Worm (Caenorhabditis elegans) whole organism, young adult: Measurements from ENCODE around the gene clc-28.

Experiments used
- B0336.3 ChIP-seq: fragments of 200-800 bp; sonication (Bioruptor generic); IDR thresholded peaks from 2 replicates; pipeline ENCODE4 v1.3.6; 2022; ENCODE audit warnings: missing genetic modification characterization, missing compliant biosample characterization
- F22D6.2 ChIP-seq: sonication (generic microtip); optimal IDR thresholded peaks from 2 replicates; lab custom pipeline; 2016; ENCODE audit warnings: mild to moderate bottlenecking, missing genetic modification characterization, missing compliant biosample characterization
- F23B12.7 ChIP-seq: sonication (generic microtip); optimal IDR thresholded peaks from 2 replicates; lab custom pipeline; 2017; ENCODE audit warnings: missing genetic modification characterization, mild to moderate bottlenecking, missing compliant biosample characterization, antibody characterized with exemption, moderate library complexity; ENCODE audit not compliant: insufficient read depth
- F33H1.4 ChIP-seq: fragments of 200-800 bp; sonication (Bioruptor generic); IDR thresholded peaks from 2 replicates; pipeline ENCODE4 v1.3.6; 2022; ENCODE audit warnings: missing genetic modification reagents, missing genetic modification characterization, missing compliant biosample characterization
- F37B4.10 ChIP-seq: fragments of 200-800 bp; sonication (Bioruptor generic); IDR thresholded peaks from 2 replicates; pipeline ENCODE4 v1.3.6; 2022; ENCODE audit warnings: missing genetic modification characterization, missing compliant biosample characterization
- F49E8.2 ChIP-seq: sonication (generic microtip); optimal IDR thresholded peaks from 3 replicates; lab custom pipeline; 2017; ENCODE audit warnings: missing genetic modification characterization, mild to moderate bottlenecking, missing compliant biosample characterization, antibody characterized with exemption, moderate library complexity; ENCODE audit not compliant: insufficient read depth
- K11D2.4 ChIP-seq: fragments of 200-800 bp; sonication (Bioruptor generic); IDR thresholded peaks from 2 replicates; pipeline ENCODE4 v1.3.6; 2022; ENCODE audit warnings: missing genetic modification reagents, missing genetic modification characterization, missing compliant biosample characterization
- Y53F4B.3 ChIP-seq: fragments of 200-800 bp; sonication (Bioruptor generic); IDR thresholded peaks from 2 replicates; pipeline ENCODE4 v1.3.6; 2022; ENCODE audit warnings: missing genetic modification reagents, missing genetic modification characterization, missing compliant biosample characterization
- Y53G8AR.9 ChIP-seq: fragments of 200-800 bp; sonication (Bioruptor generic); conservative IDR thresholded peaks from 2 replicates; pipeline ENCODE4 v1.3.6; 2022; ENCODE audit warnings: missing genetic modification reagents, missing genetic modification characterization, missing compliant biosample characterization
- Y79H2A.3 ChIP-seq: fragments of 200-800 bp; sonication (Bioruptor generic); conservative IDR thresholded peaks from 2 replicates; pipeline ENCODE4 v1.3.6; 2022; ENCODE audit warnings: missing genetic modification reagents, missing genetic modification characterization, missing compliant biosample characterization
- ZK185.1 ChIP-seq: sonication (generic microtip); optimal IDR thresholded peaks from 2 replicates; lab custom pipeline; 2016; ENCODE audit warnings: mild to moderate bottlenecking, missing genetic modification characterization, missing compliant biosample characterization; ENCODE audit not compliant: poor library complexity, severe bottlenecking
- aptf-3 ChIP-seq: fragments of 200-800 bp; sonication (Bioruptor generic); IDR thresholded peaks from 2 replicates; pipeline ENCODE4 v1.3.6; 2022; ENCODE audit warnings: missing genetic modification characterization, missing compliant biosample characterization
- attf-6 ChIP-seq: fragments of 200-800 bp; sonication (Bioruptor generic); IDR thresholded peaks from 2 replicates; pipeline ENCODE4 v1.3.6; 2022; ENCODE audit warnings: missing genetic modification reagents, missing genetic modification characterization, missing compliant biosample characterization
- bed-1 ChIP-seq: fragments of 200-800 bp; sonication (Bioruptor generic); IDR thresholded peaks from 2 replicates; pipeline ENCODE4 v1.3.6; 2022; ENCODE audit warnings: missing genetic modification reagents, missing genetic modification characterization, missing compliant biosample characterization
- cebp-1 ChIP-seq, 2 experiments: fragments of 200-800 bp in 1 of 2; sonication (Bioruptor generic) in 1 of 2; sonication (generic microtip) in 1 of 2; IDR thresholded peaks in 1 of 2; optimal IDR thresholded peaks in 1 of 2; 2 replicates each; pipeline versions ENCODE4 v1.3.6 to Lab custom; 2017 to 2022; ENCODE audit warnings: missing compliant biosample characterization in 2 of 2, missing genetic modification characterization in 2 of 2, mild to moderate bottlenecking in 1 of 2, missing genetic modification reagents in 1 of 2, moderate library complexity in 1 of 2
- cebp-2 ChIP-seq: fragments of 200-800 bp; sonication (Bioruptor generic); IDR thresholded peaks from 2 replicates; pipeline ENCODE4 v1.3.6; 2022; ENCODE audit warnings: missing genetic modification characterization, missing compliant biosample characterization
- ceh-58 ChIP-seq: fragments of 200-800 bp; sonication (Bioruptor generic); IDR thresholded peaks from 2 replicates; pipeline ENCODE4 v1.3.6; 2022; ENCODE audit warnings: missing genetic modification characterization, missing compliant biosample characterization
- ceh-79 ChIP-seq: sonication (generic microtip); optimal IDR thresholded peaks from 2 replicates; lab custom pipeline; 2017; ENCODE audit warnings: mild to moderate bottlenecking, missing genetic modification characterization, missing compliant biosample characterization
- dox-1 ChIP-seq: fragments of 200-800 bp; sonication (Bioruptor generic); IDR thresholded peaks from 2 replicates; pipeline ENCODE4 v1.3.6; 2022; ENCODE audit warnings: missing genetic modification reagents, missing genetic modification characterization, missing compliant biosample characterization
- egl-44 ChIP-seq: fragments of 200-800 bp; sonication (Bioruptor generic); IDR thresholded peaks from 2 replicates; pipeline ENCODE4 v1.3.6; 2022; ENCODE audit warnings: missing genetic modification reagents, missing genetic modification characterization, missing compliant biosample characterization
- egrh-3 ChIP-seq: fragments of 200-800 bp; sonication (Bioruptor generic); IDR thresholded peaks from 2 replicates; pipeline ENCODE4 v1.3.6; 2022; ENCODE audit warnings: missing genetic modification reagents, missing genetic modification characterization, missing compliant biosample characterization
- lag-1 ChIP-seq: fragments of 200-800 bp; sonication (Bioruptor generic); IDR thresholded peaks from 2 replicates; pipeline ENCODE4 v1.3.6; 2022; ENCODE audit warnings: missing genetic modification reagents, missing genetic modification characterization, missing compliant biosample characterization
- lin-26 ChIP-seq: fragments of 200-800 bp; sonication (Bioruptor generic); IDR thresholded peaks from 2 replicates; pipeline ENCODE4 v1.3.6; 2022; ENCODE audit warnings: missing genetic modification reagents, missing genetic modification characterization, missing compliant biosample characterization
- lsy-27 ChIP-seq: sonication (generic microtip); optimal IDR thresholded peaks from 2 replicates; lab custom pipeline; 2017; ENCODE audit warnings: missing genetic modification characterization, mild to moderate bottlenecking, missing compliant biosample characterization, antibody characterized with exemption, missing genotype, borderline replicate concordance; ENCODE audit not compliant: insufficient read depth
- madf-10 ChIP-seq: sonication (generic microtip); optimal IDR thresholded peaks from 2 replicates; lab custom pipeline; 2016; ENCODE audit warnings: mild to moderate bottlenecking, missing genetic modification characterization, missing compliant biosample characterization
- madf-3 ChIP-seq: fragments of 200-800 bp; sonication (Bioruptor generic); IDR thresholded peaks from 2 replicates; pipeline ENCODE4 v1.3.6; 2022; ENCODE audit warnings: missing genetic modification reagents, missing genetic modification characterization, missing compliant biosample characterization
- mxl-1 ChIP-seq: sonication (generic microtip); optimal IDR thresholded peaks from 2 replicates; lab custom pipeline; 2016; ENCODE audit warnings: missing genetic modification characterization, missing compliant biosample characterization
- nfya-1 ChIP-seq: sonication (generic microtip); optimal IDR thresholded peaks from 2 replicates; lab custom pipeline; 2017; ENCODE audit warnings: antibody characterized with exemption, missing compliant biosample characterization, missing genetic modification characterization, borderline replicate concordance; ENCODE audit not compliant: insufficient read depth
- nfyb-1 ChIP-seq: fragments of 200-800 bp; sonication (Bioruptor generic); IDR thresholded peaks from 2 replicates; pipeline ENCODE4 v1.3.6; 2022; ENCODE audit warnings: missing genetic modification reagents, missing genetic modification characterization, missing compliant biosample characterization
- nhr-80 ChIP-seq: sonication (generic microtip); optimal IDR thresholded peaks from 2 replicates; lab custom pipeline; 2016; ENCODE audit warnings: missing genetic modification characterization, missing compliant biosample characterization
- rcor-1 ChIP-seq: fragments of 200-800 bp; sonication (Bioruptor generic); IDR thresholded peaks from 2 replicates; pipeline ENCODE4 v1.3.6; 2022; ENCODE audit warnings: missing genetic modification reagents, missing genetic modification characterization, missing compliant biosample characterization
- sdz-38 ChIP-seq: sonication (generic microtip); optimal IDR thresholded peaks from 2 replicates; lab custom pipeline; 2016; ENCODE audit warnings: missing genotype, missing genetic modification characterization, missing compliant biosample characterization
- snpc-1.1 ChIP-seq: sonication (generic microtip); optimal IDR thresholded peaks from 2 replicates; lab custom pipeline; 2017; ENCODE audit warnings: missing genetic modification characterization, mild to moderate bottlenecking, missing compliant biosample characterization, antibody characterized with exemption, moderate library complexity, missing genotype, missing genetic modification reagents; ENCODE audit not compliant: insufficient read depth
- snpc-1.3 ChIP-seq: sonication (generic microtip); optimal IDR thresholded peaks from 2 replicates; lab custom pipeline; 2017; ENCODE audit warnings: missing genetic modification characterization, mild to moderate bottlenecking, missing compliant biosample characterization, antibody characterized with exemption, moderate library complexity, missing genotype, missing genetic modification reagents; ENCODE audit not compliant: insufficient read depth
- snpc-3.4 ChIP-seq: sonication (generic microtip); optimal IDR thresholded peaks from 2 replicates; lab custom pipeline; 2017; ENCODE audit warnings: missing genetic modification characterization, mild to moderate bottlenecking, missing compliant biosample characterization, antibody characterized with exemption, moderate library complexity, missing genotype, missing genetic modification reagents
- snpc-4 ChIP-seq, 5 experiments: fragments of 150-350 bp in 1 of 5; sonication (generic microtip) in 4 of 5; optimal IDR thresholded peaks; 2 replicates each; lab custom pipeline; 2014 to 2018; ENCODE audit warnings: missing genetic modification characterization in 5 of 5, missing biosample characterization in 3 of 5, antibody characterized with exemption in 2 of 5, mild to moderate bottlenecking in 2 of 5, missing compliant biosample characterization in 2 of 5, missing genotype in 2 of 5, moderate library complexity in 2 of 5, missing genetic modification reagents in 1 of 5
- sptf-2 ChIP-seq: fragments of 200-800 bp; sonication (Bioruptor generic); optimal IDR thresholded peaks from 2 replicates; lab custom pipeline; 2018; ENCODE audit warnings: mild to moderate bottlenecking, missing genetic modification characterization, missing compliant biosample characterization
- tbx-9 ChIP-seq: sonication (generic microtip); optimal IDR thresholded peaks from 2 replicates; lab custom pipeline; 2016; ENCODE audit warnings: borderline replicate concordance, missing genetic modification characterization, inconsistent platforms, missing compliant biosample characterization
- tlf-1 ChIP-seq: fragments of 200-800 bp; sonication (Bioruptor generic); optimal IDR thresholded peaks from 2 replicates; lab custom pipeline; 2018; ENCODE audit warnings: mild to moderate bottlenecking, missing genetic modification characterization, missing compliant biosample characterization
- ztf-25 ChIP-seq: fragments of 200-800 bp; sonication (Bioruptor generic); IDR thresholded peaks from 2 replicates; pipeline ENCODE4 v1.3.6; 2022; ENCODE audit warnings: missing genetic modification reagents, missing genetic modification characterization, missing compliant biosample characterization

The clc-28 gene

DNA sequence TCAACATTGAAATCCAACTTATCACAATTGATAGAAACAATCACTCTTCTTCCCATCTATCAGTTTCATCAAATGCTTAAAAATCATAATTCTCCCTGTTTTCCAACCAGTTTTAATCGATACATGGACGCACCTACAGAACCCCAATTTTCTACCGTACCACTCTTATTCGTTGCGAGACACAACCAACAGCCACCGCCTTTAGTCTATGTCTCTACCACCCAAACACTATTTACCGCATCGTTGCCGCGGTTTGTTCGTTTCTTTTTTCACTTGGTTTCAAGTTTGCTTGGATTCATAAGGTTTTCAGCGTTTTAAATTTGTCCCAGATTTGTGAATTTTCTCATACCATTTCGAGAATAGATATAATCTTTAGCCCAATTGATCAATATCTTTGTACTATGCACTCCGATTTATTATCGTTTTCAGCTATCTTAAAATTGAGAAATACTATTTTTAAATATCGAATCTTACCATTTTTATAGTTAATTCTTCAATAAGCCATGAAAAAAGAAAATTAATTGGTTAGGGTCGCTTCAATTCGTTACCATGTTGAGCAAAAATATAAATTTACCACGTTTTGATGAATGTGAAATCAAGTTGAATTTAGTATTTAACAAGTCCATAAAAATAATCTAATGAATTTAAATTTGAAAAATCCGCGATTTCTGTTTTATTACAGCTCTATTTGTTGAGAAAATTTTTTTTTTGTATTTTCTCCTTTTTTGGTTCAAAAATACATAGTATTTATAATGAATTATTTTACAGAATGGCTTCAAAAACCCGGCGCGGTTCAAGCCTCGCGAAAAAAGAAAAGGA lies 28.8 kb downstream of the clc-28 start, which contains the start of gene F10E9.3:
Gene F10E9.3 (plus strand): TSS at position 769 of the 819 bp plus-strand sequence.
- TF ChIP-seq rcor-1 (GFP tag; lab: Robert Waterston, UW) (no peak), F33H1.4 (GFP tag; lab: Robert Waterston, UW) (0 out of 2 replicates have a peak, but pooled peaks have one; percentile 12)

DNA sequence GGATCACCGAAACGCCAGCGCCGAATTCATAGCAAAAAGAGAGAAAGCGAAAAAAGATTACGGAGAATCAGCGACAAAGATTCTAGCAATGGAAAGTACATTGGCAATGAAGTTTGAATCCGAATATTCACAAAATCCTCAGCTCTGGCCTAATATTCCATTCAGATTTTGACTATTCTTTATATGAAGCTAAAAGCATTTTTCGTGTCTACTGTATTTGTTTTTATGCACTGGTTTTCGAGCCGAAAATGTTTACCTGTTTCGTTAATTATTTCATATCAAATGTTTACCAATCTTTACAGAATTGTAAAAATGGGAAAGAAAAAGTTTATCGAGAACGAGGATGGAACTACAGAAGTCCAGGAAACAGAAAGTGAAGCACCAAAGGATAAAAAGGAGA lies 31.0 kb downstream of the clc-28 start, which contains the start of gene F10E9.4:
Gene F10E9.4 (plus strand): TSS at position 301 of the 400 bp plus-strand sequence.
- no peak for TF ChIP-seq lag-1 (GFP tag; lab: Robert Waterston, UW)
- TF ChIP-seq F37B4.10 (GFP tag; lab: Robert Waterston, UW) = no peak
- TF ChIP-seq K11D2.4 (GFP tag; lab: Robert Waterston, UW) = no peak
- TF ChIP-seq ztf-25 = no peak
- TF ChIP-seq snpc-1.1 (tag; lab: Kevin White, UChicago) = no peak
- no peak for TF ChIP-seq Y53G8AR.9 (GFP tag; lab: Robert Waterston, UW)
- TF ChIP-seq lin-26 (GFP tag; lab: Robert Waterston, UW) = no peak
- TF ChIP-seq mxl-1 = no peak
- TF ChIP-seq egrh-3 (GFP tag; lab: Robert Waterston, UW) = no peak
- TF ChIP-seq F23B12.7 (tag; lab: Kevin White, UChicago) = no peak
- TF ChIP-seq F49E8.2 (tag; lab: Kevin White, UChicago) = no peak
- no peak for TF ChIP-seq cebp-1 (GFP tag; IDR thresholded peaks at IDR 0.05; lab: Robert Waterston, UW)
- TF ChIP-seq cebp-1 (tag; optimal IDR thresholded peaks at IDR 0.05; lab: Kevin White, UChicago) = no peak
- no peak for TF ChIP-seq tbx-9
- TF ChIP-seq ceh-58 (GFP tag; lab: Robert Waterston, UW) = no peak
- no peak for TF ChIP-seq madf-10
- no peak for TF ChIP-seq snpc-1.3
- TF ChIP-seq F33H1.4 (GFP tag; lab: Robert Waterston, UW) = no peak
- no peak for TF ChIP-seq rcor-1 (GFP tag; lab: Robert Waterston, UW)
- TF ChIP-seq madf-3 = no peak
- TF ChIP-seq tlf-1 = no peak

- TF ChIP-seq Y79H2A.3 (GFP tag; lab: Robert Waterston, UW) (no peak), F22D6.2 (tag; lab: Kevin White, UChicago) (peak; percentile 13), nhr-80 (tag; lab: Kevin White, UChicago) (peak; percentile 17), bed-1 (no peak), dox-1 (peak; percentile 87), mxl-1 (no peak), aptf-3 (GFP tag; lab: Robert Waterston, UW) (no peak), egrh-3 (GFP tag; lab: Robert Waterston, UW) (no peak), snpc-4 (GFP tag; optimal IDR thresholded peaks at IDR 0.05; lab: Kevin White, UChicago) (peak; percentile 12), snpc-4 (tag; optimal IDR thresholded peaks at IDR 0.05; lab: Kevin White, UChicago) (peak in 3 of 4 experiments; percentile 41 to 66 (median 51)), F37B4.10 (GFP tag; lab: Robert Waterston, UW) (no peak), cebp-1 (GFP tag; IDR thresholded peaks at IDR 0.05; lab: Robert Waterston, UW) (no peak), cebp-1 (tag; optimal IDR thresholded peaks at IDR 0.05; lab: Kevin White, UChicago) (peak; percentile 68), Y53F4B.3 (GFP tag; lab: Robert Waterston, UW) (no peak), nfya-1 (tag; lab: Kevin White, UChicago) (no peak), ZK185.1 (peak; percentile 96), B0336.3 (GFP tag; lab: Robert Waterston, UW) (no peak), Y53G8AR.9 (GFP tag; lab: Robert Waterston, UW) (0 out of 2 replicates have a peak, but pooled peaks have one; percentile 40), egl-44 (no peak), lsy-27 (tag; lab: Kevin White, UChicago) (no peak), sptf-2 (no peak), sdz-38 (no peak), snpc-3.4 (tag; lab: Kevin White, UChicago) (peak; percentile 66), cebp-2 (GFP tag; lab: Robert Waterston, UW) (no peak), nfyb-1 (GFP tag; lab: Robert Waterston, UW) (peak; percentile 56; the same call in 1 of the 2 replicates), ceh-79 (tag; lab: Kevin White, UChicago) (no peak), attf-6 (no peak), K11D2.4 (GFP tag; lab: Robert Waterston, UW) (peak; percentile 80)
These were observed 31.9 kb downstream of the clc-28 start, which contains the start of the genes F10E9.7 and F10E9.5 for ce11 chrIII:8307356-8307755. F10E9.7 (minus strand) TSS chrIII:8307441. F10E9.5 (plus strand) TSS chrIII:8307592.
